Worm (Caenorhabditis elegans): Measurements from ENCODE around the gene nos-2.

The nos-2 gene

ce11 chrII:7024897-7025852 lies 40.2 kb upstream of the nos-2 start, which contains the start of gene znf-598 (continued):
- TF ChIP-seq cebp-1 (GFP tag; IDR thresholded peaks at IDR 0.05) = no peak
- peak; percentile 81 for TF ChIP-seq cebp-1 (tag; optimal IDR thresholded peaks at IDR 0.05)
- TF ChIP-seq somi-1 (GFP tag; optimal IDR thresholded peaks at IDR 0.05) = no peak
- TF ChIP-seq Y56A3A.18 (GFP tag; IDR thresholded peaks at IDR 0.05) = no peak
- no peak for TF ChIP-seq ztf-28 (GFP tag; IDR thresholded peaks at IDR 0.05)
- TF ChIP-seq B0336.3 (GFP tag; IDR thresholded peaks at IDR 0.05) = 0 out of 2 replicates have a peak, but pooled peaks have one; percentile 22
- no peak for TF ChIP-seq B0019.2 (GFP tag; conservative IDR thresholded peaks at IDR 0.05)

ce11 chrII:7029524-7029923 lies 35.9 kb upstream of the nos-2 start:
- TF ChIP-seq hmg-20 (GFP tag; IDR thresholded peaks at IDR 0.05) (no peak), lin-54 (GFP tag; optimal IDR thresholded peaks at IDR 0.05) (no peak), somi-1 (GFP tag; optimal IDR thresholded peaks at IDR 0.05) (no peak), ztf-6 (GFP tag; IDR thresholded peaks at IDR 0.05) (no peak), tbp1 (GFP tag; optimal IDR thresholded peaks at IDR 0.05) (no peak), lsl-1 (GFP tag; optimal IDR thresholded peaks at IDR 0.05) (no peak), athp-1 (tag; optimal IDR thresholded peaks at IDR 0.05) (no peak), hmg-1.2 (GFP tag; IDR thresholded peaks at IDR 0.05) (no peak), mel-28 (tag; optimal IDR thresholded peaks at IDR 0.05; ENCODE audit: borderline replicate concordance) (no peak), F22D6.2 (tag; optimal IDR thresholded peaks at IDR 0.05) (no peak), aptf-3 (GFP tag; IDR thresholded peaks at IDR 0.05) (no peak), let-607 (tag; optimal IDR thresholded peaks at IDR 0.05) (no peak), K12H6.12 (tag; optimal IDR thresholded peaks at IDR 0.05) (no peak), lin-26 (GFP tag; IDR thresholded peaks at IDR 0.05) (no peak), F52B5.7 (tag; optimal IDR thresholded peaks at IDR 0.05) (no peak), hlh-26 (GFP tag; conservative IDR thresholded peaks at IDR 0.05) (no peak), nhr-27 (tag; optimal IDR thresholded peaks at IDR 0.05) (no peak)

- TF ChIP-seq nhr-80 (tag; optimal IDR thresholded peaks at IDR 0.05) (peak; percentile 84), let-607 (tag; optimal IDR thresholded peaks at IDR 0.05) (peak in 1 of 2 experiments; percentile 20), chd-7 (tag; optimal IDR thresholded peaks at IDR 0.05) (no peak)
Observed at ce11 chrII:7031137-7031697, 34.2 kb upstream of the nos-2 start.

DNA sequence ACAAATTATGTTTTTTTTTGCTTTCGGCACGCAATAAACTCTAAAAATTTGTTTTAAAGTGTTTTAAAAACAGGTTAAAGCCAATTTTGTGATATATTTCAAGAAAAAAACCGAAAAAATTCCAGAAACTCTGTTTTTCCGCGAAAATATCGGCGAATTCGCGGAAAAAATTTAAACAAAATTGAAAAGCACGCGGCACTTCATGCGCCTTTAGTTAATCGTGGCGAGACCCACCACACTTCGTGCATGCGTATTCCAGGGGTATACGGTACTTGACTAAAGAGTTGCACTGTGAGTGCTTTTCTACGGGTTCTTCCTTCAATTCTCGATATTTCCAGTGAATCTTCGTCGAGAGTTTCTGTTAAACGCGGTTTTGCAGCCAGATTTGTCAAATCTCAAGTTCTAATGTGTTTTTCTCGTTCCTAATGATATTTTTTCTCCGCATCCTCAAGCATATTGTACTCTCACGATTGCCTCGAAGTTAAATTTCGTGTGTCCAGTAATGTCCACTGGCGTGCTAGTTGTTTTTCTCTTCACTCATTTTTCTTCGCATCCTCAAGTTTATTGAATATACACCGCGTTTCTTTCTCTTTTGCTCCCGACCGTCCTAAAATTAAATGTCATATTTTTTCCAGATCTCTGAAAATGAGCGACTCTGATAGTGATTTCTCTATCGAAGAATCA lies 27.6 kb upstream of the nos-2 start, which contains the start of gene cin-4:
Gene cin-4, plus strand, starts transcription at position 634 of the 684 bp plus-strand sequence.
- 0 out of 2 replicates have a peak, but pooled peaks have one; percentile 16 for TF ChIP-seq pbrm-1 (GFP tag; IDR thresholded peaks at IDR 0.05)
- 0 out of 2 replicates have a peak, but pooled peaks have one; percentile 45 for TF ChIP-seq Y95B8A.8 (GFP tag; IDR thresholded peaks at IDR 0.05)
- TF ChIP-seq lsl-1 (GFP tag; optimal IDR thresholded peaks at IDR 0.05) = peak; percentile 85
- TF ChIP-seq ceh-27 (GFP tag; optimal IDR thresholded peaks at IDR 0.05) = no peak
- TF ChIP-seq lsy-27 (tag; optimal IDR thresholded peaks at IDR 0.05; ENCODE audit: borderline replicate concordance, insufficient read depth) = no peak
- no peak for TF ChIP-seq sea-2 (GFP tag; IDR thresholded peaks at IDR 0.05)
- TF ChIP-seq snpc-1.3 (tag; optimal IDR thresholded peaks at IDR 0.05; ENCODE audit: insufficient read depth) = peak; percentile 8
- TF ChIP-seq ztf-18 (tag; optimal IDR thresholded peaks at IDR 0.05) = no peak
- TF ChIP-seq D2030.7 (GFP tag; IDR thresholded peaks at IDR 0.05) = peak; percentile 84
- TF ChIP-seq madf-10 (tag; optimal IDR thresholded peaks at IDR 0.05) = no peak
- TF ChIP-seq madf-8 (GFP tag; conservative IDR thresholded peaks at IDR 0.05) = peak; percentile 90
- TF ChIP-seq snpc-3.4 (tag; optimal IDR thresholded peaks at IDR 0.05) = peak; percentile 74
- TF ChIP-seq madf-6 (GFP tag; IDR thresholded peaks at IDR 0.05) = peak; percentile 93
- peak; percentile 30 for TF ChIP-seq unc-130 (GFP tag; optimal IDR thresholded peaks at IDR 0.05)
- peak; percentile 58 for TF ChIP-seq lin-54 (GFP tag; optimal IDR thresholded peaks at IDR 0.05)
- TF ChIP-seq ceh-100 (GFP tag; IDR thresholded peaks at IDR 0.05) = 0 out of 2 replicates have a peak, but pooled peaks have one; percentile 31
- no peak for TF ChIP-seq F57C9.4 (tag; optimal IDR thresholded peaks at IDR 0.05)

Data from whole organism, young adult.